Fruit fly (Drosophila melanogaster) Kc167 (cell line): Measurements from ENCODE around the gene CG4783.

Experiments used
- Myc ChIP-seq: fragments of >200 bp; optimal IDR thresholded peaks from 2 replicates; lab custom pipeline; 2017; ENCODE audit warnings: missing external identifiers
- h ChIP-seq: fragments of >200 bp; optimal IDR thresholded peaks from 3 replicates; lab custom pipeline; 2018; ENCODE audit warnings: missing external identifiers
- insv ChIP-seq: fragments of >200 bp; optimal IDR thresholded peaks from 3 replicates; lab custom pipeline; 2018; ENCODE audit warnings: missing external identifiers

dm6 chr3R:19910302-19911029 is 37.8 kb upstream of the CG4783 start:
- TF ChIP-seq h (lab: Kevin White, UChicago) (no peak), insv (lab: Kevin White, UChicago) (no peak), Myc (no peak)
